Fruit fly (Drosophila melanogaster) whole organism, embryonic: Measurements from ENCODE around the gene CG33293.
A peak's percentile ranks its signal among the peaks of the same experiment; 100 is the strongest.

Experiments
- Ada2b ChIP-seq: fragments of 200-800 bp; sonication (Bioruptor generic); IDR thresholded peaks from 2 replicates; pipeline ENCODE4 v1.3.6; 2022; ENCODE audit warnings: missing biosample characterization, missing genetic modification characterization
- Bdp1 ChIP-seq: fragments of 200-800 bp; sonication (Bioruptor generic); optimal IDR thresholded peaks from 3 replicates; lab custom pipeline; 2016; ENCODE audit warnings: missing biosample characterization, missing genetic modification characterization
- Blimp-1 ChIP-seq: fragments of 200-800 bp; sonication (Bioruptor generic); optimal IDR thresholded peaks from 3 replicates; lab custom pipeline; 2018; ENCODE audit warnings: missing biosample characterization, missing genetic modification characterization, mild to moderate bottlenecking, moderate library complexity, missing genetic modification reagents
- CG10654 ChIP-seq: fragments of 200-800 bp; sonication (Bioruptor generic); optimal IDR thresholded peaks from 2 replicates; lab custom pipeline; 2016; ENCODE audit warnings: missing biosample characterization, missing genetic modification characterization
- CG11093 ChIP-seq: fragments of 200-800 bp; sonication (Bioruptor generic); IDR thresholded peaks from 3 replicates; pipeline ENCODE4 v1.3.6; 2022; ENCODE audit warnings: missing biosample characterization, missing genetic modification characterization
- CG11247 ChIP-seq: fragments of 200-800 bp; sonication (Bioruptor generic); IDR thresholded peaks from 2 replicates; pipeline ENCODE4 v1.3.6; 2022; ENCODE audit warnings: missing biosample characterization, missing genetic modification characterization
- CG11695 ChIP-seq: fragments of 200-800 bp; sonication (Bioruptor generic); IDR thresholded peaks from 3 replicates; pipeline ENCODE4 v1.3.6; 2022; ENCODE audit warnings: missing biosample characterization, missing genetic modification characterization
- CG12155 ChIP-seq: fragments of 200-800 bp; sonication (Bioruptor generic); optimal IDR thresholded peaks from 3 replicates; lab custom pipeline; 2016; ENCODE audit warnings: missing biosample characterization, missing genetic modification characterization
- CG12236 ChIP-seq: fragments of 200-800 bp; sonication (Bioruptor generic); optimal IDR thresholded peaks from 2 replicates; lab custom pipeline; 2016; ENCODE audit warnings: missing biosample characterization, missing genetic modification characterization
- CG14050 ChIP-seq: fragments of 200-800 bp; sonication (Bioruptor generic); IDR thresholded peaks from 3 replicates; pipeline ENCODE4 v1.3.6; 2022; ENCODE audit warnings: missing biosample characterization, missing genetic modification characterization
- CG16863 ChIP-seq: fragments of 200-800 bp; sonication (Bioruptor generic); optimal IDR thresholded peaks from 3 replicates; lab custom pipeline; 2016; ENCODE audit warnings: missing biosample characterization, missing genetic modification characterization
- CG17385 ChIP-seq: fragments of 200-800 bp; sonication (Bioruptor generic); optimal IDR thresholded peaks from 3 replicates; lab custom pipeline; 2018; ENCODE audit warnings: missing biosample characterization, mild to moderate bottlenecking, missing genetic modification characterization
- CG2202 ChIP-seq: fragments of 200-800 bp; sonication (Bioruptor generic); optimal IDR thresholded peaks from 2 replicates; lab custom pipeline; 2018; ENCODE audit warnings: missing biosample characterization, mild to moderate bottlenecking, missing genetic modification characterization
- CG30403 ChIP-seq: fragments of 200-800 bp; sonication (Bioruptor generic); optimal IDR thresholded peaks from 3 replicates; lab custom pipeline; 2016; ENCODE audit warnings: missing biosample characterization, missing genetic modification characterization
- CG4820 ChIP-seq: fragments of 200-800 bp; sonication (Bioruptor generic); optimal IDR thresholded peaks from 3 replicates; lab custom pipeline; 2016; ENCODE audit warnings: missing biosample characterization, missing genetic modification characterization
- CG5245 ChIP-seq: fragments of 200-800 bp; sonication (Bioruptor generic); optimal IDR thresholded peaks from 3 replicates; lab custom pipeline; 2016; ENCODE audit warnings: missing biosample characterization, missing genetic modification characterization
- CG5953 ChIP-seq: fragments of 200-800 bp; sonication (Bioruptor generic); IDR thresholded peaks from 2 replicates; pipeline ENCODE4 v1.3.6; 2022; ENCODE audit warnings: missing biosample characterization, missing genetic modification characterization
- CG7786 ChIP-seq: fragments of 200-800 bp; sonication (Bioruptor generic); optimal IDR thresholded peaks from 2 replicates; lab custom pipeline; 2016; ENCODE audit warnings: missing biosample characterization, missing genetic modification characterization
- CG8359 ChIP-seq: fragments of 200-800 bp; sonication (Bioruptor generic); optimal IDR thresholded peaks from 2 replicates; lab custom pipeline; 2017; ENCODE audit warnings: missing biosample characterization, mild to moderate bottlenecking, missing genetic modification characterization, borderline replicate concordance
- CG9215 ChIP-seq: fragments of 200-800 bp; sonication (Bioruptor generic); IDR thresholded peaks from 2 replicates; pipeline ENCODE4 v1.3.6; 2022; ENCODE audit warnings: missing biosample characterization, missing genetic modification characterization
- CHES-1-like ChIP-seq: fragments of 200-800 bp; sonication (Bioruptor generic); optimal IDR thresholded peaks from 2 replicates; lab custom pipeline; 2016; ENCODE audit warnings: missing biosample characterization, missing genetic modification characterization
- CTCF ChIP-seq: fragments of 200-800 bp; sonication (Bioruptor generic); optimal IDR thresholded peaks from 2 replicates; lab custom pipeline; 2017; ENCODE audit warnings: missing biosample characterization, mild to moderate bottlenecking, missing genetic modification characterization, moderate library complexity
- Eip74EF ChIP-seq, 2 experiments: fragments of 200-800 bp in 1 of 2; fragments of >200 bp in 1 of 2; sonication (Bioruptor generic) in 1 of 2; optimal IDR thresholded peaks; 2 replicates each; lab custom pipeline; 2017 to 2019; ENCODE audit warnings: missing biosample characterization in 2 of 2, missing genetic modification characterization in 2 of 2, mild to moderate bottlenecking in 1 of 2, moderate library complexity in 1 of 2
- Gsc ChIP-seq: fragments of 200-800 bp; sonication (Bioruptor generic); IDR thresholded peaks from 2 replicates; pipeline ENCODE4 v1.3.6; 2022; ENCODE audit warnings: missing biosample characterization, missing genetic modification characterization
- HLH54F ChIP-seq: fragments of 200-800 bp; sonication (Bioruptor generic); optimal IDR thresholded peaks from 3 replicates; lab custom pipeline; 2016; ENCODE audit warnings: missing biosample characterization, missing genetic modification characterization
- Hr39 ChIP-seq: fragments of >200 bp; optimal IDR thresholded peaks from 2 replicates; lab custom pipeline; 2017
- Hr51 ChIP-seq, 2 experiments: fragments of 200-800 bp; sonication (Bioruptor generic); optimal IDR thresholded peaks; 2 replicates in 1 of 2; 3 replicates in 1 of 2; lab custom pipeline; 2016 to 2018; ENCODE audit warnings: missing biosample characterization in 2 of 2, missing genetic modification characterization in 2 of 2, mild to moderate bottlenecking in 1 of 2, moderate library complexity in 1 of 2
- Hr78 ChIP-seq, 2 experiments: fragments of 200-800 bp in 1 of 2; fragments of >200 bp in 1 of 2; sonication (Bioruptor generic) in 1 of 2; optimal IDR thresholded peaks; 2 replicates each; lab custom pipeline; 2017 to 2019; ENCODE audit warnings: missing biosample characterization in 2 of 2, missing genetic modification characterization in 2 of 2, mild to moderate bottlenecking in 1 of 2, moderate library complexity in 1 of 2
- MESR4 ChIP-seq: fragments of 200-800 bp; sonication (Bioruptor generic); optimal IDR thresholded peaks from 2 replicates; lab custom pipeline; 2018; ENCODE audit warnings: missing biosample characterization, mild to moderate bottlenecking, missing genetic modification characterization, moderate library complexity
- Optix ChIP-seq: fragments of 200-800 bp; sonication (Bioruptor generic); IDR thresholded peaks from 3 replicates; pipeline ENCODE4 v1.3.6; 2022; ENCODE audit warnings: missing biosample characterization, missing genetic modification characterization
- Scr ChIP-seq: fragments of 200-800 bp; sonication (Bioruptor generic); IDR thresholded peaks from 2 replicates; pipeline ENCODE4 v1.3.6; 2022; ENCODE audit warnings: missing biosample characterization, missing genetic modification characterization; ENCODE audit not compliant: partially characterized antibody
- Ssrp ChIP-seq: fragments of 200-800 bp; sonication (Bioruptor generic); optimal IDR thresholded peaks from 2 replicates; lab custom pipeline; 2018; ENCODE audit warnings: missing biosample characterization, mild to moderate bottlenecking, missing genetic modification characterization, moderate library complexity
- Taf1 ChIP-seq: fragments of 200-800 bp; sonication (Bioruptor generic); IDR thresholded peaks from 2 replicates; pipeline ENCODE4 v1.3.6; 2022; ENCODE audit warnings: missing biosample characterization, missing genetic modification characterization
- ab ChIP-seq: fragments of 200-800 bp; sonication (Bioruptor generic); optimal IDR thresholded peaks from 2 replicates; lab custom pipeline; 2016; ENCODE audit warnings: missing biosample characterization, missing genetic modification characterization
- ac ChIP-seq: fragments of 200-800 bp; sonication (Bioruptor generic); optimal IDR thresholded peaks from 3 replicates; lab custom pipeline; 2017; ENCODE audit warnings: missing biosample characterization, mild to moderate bottlenecking, missing genetic modification characterization
- bowl ChIP-seq: fragments of 200-800 bp; sonication (Bioruptor generic); IDR thresholded peaks from 2 replicates; pipeline ENCODE4 v1.3.6; 2022; ENCODE audit warnings: missing biosample characterization, missing genetic modification characterization
- bsh ChIP-seq, 2 experiments: fragments of 200-800 bp; sonication (Bioruptor generic); optimal IDR thresholded peaks; 2 replicates each; lab custom pipeline; 2017 to 2018; ENCODE audit warnings: mild to moderate bottlenecking in 2 of 2, missing biosample characterization in 2 of 2, missing genetic modification characterization in 2 of 2, moderate library complexity in 1 of 2
- chm ChIP-seq: fragments of 200-800 bp; sonication (Bioruptor generic); IDR thresholded peaks from 2 replicates; pipeline ENCODE4 v1.3.6; 2022; ENCODE audit warnings: missing biosample characterization, missing genetic modification characterization
- hb ChIP-seq: fragments of 200-800 bp; sonication (Bioruptor generic); IDR thresholded peaks from 3 replicates; pipeline ENCODE4 v1.3.6; 2022; ENCODE audit warnings: missing biosample characterization, missing genetic modification characterization; ENCODE audit not compliant: partially characterized antibody
- her ChIP-seq: fragments of 200-800 bp; sonication (Bioruptor generic); optimal IDR thresholded peaks from 2 replicates; lab custom pipeline; 2016; ENCODE audit warnings: missing biosample characterization, missing genetic modification characterization
- lmd ChIP-seq: fragments of 200-800 bp; sonication (Bioruptor generic); IDR thresholded peaks from 2 replicates; pipeline ENCODE4 v1.3.6; 2022; ENCODE audit warnings: missing biosample characterization, missing genetic modification characterization
- nerfin-2 ChIP-seq: fragments of 200-800 bp; sonication (Bioruptor generic); IDR thresholded peaks from 2 replicates; pipeline ENCODE4 v1.3.6; 2022; ENCODE audit warnings: missing biosample characterization, missing genetic modification characterization; ENCODE audit not compliant: partially characterized antibody
- oc ChIP-seq: fragments of 200-800 bp; sonication (Bioruptor generic); optimal IDR thresholded peaks from 2 replicates; lab custom pipeline; 2018; ENCODE audit warnings: missing biosample characterization, mild to moderate bottlenecking, missing genetic modification characterization, moderate library complexity
- sens ChIP-seq: fragments of 200-800 bp; sonication (Bioruptor generic); peaks from one replicate; lab custom pipeline; 2016; ENCODE audit warnings: missing biosample characterization, missing genetic modification characterization
- stc ChIP-seq: fragments of 200-800 bp; sonication (Bioruptor generic); IDR thresholded peaks from 2 replicates; pipeline ENCODE4 v1.3.6; 2022; ENCODE audit warnings: missing biosample characterization, missing genetic modification characterization
- tap ChIP-seq: fragments of 200-800 bp; optimal IDR thresholded peaks from 3 replicates; lab custom pipeline; 2019; ENCODE audit warnings: missing biosample characterization, mild to moderate bottlenecking, missing genetic modification characterization, moderate library complexity
- toy ChIP-seq: fragments of 200-800 bp; sonication (Bioruptor generic); IDR thresholded peaks from 2 replicates; pipeline ENCODE4 v1.3.6; 2022; ENCODE audit warnings: missing biosample characterization, missing genetic modification characterization
- vfl ChIP-seq: fragments of 200-800 bp; sonication (Bioruptor generic); optimal IDR thresholded peaks from 2 replicates; lab custom pipeline; 2016; ENCODE audit warnings: missing biosample characterization, missing genetic modification characterization
- wek ChIP-seq: fragments of 200-800 bp; sonication (Bioruptor generic); optimal IDR thresholded peaks from 3 replicates; lab custom pipeline; 2018; ENCODE audit warnings: missing biosample characterization, mild to moderate bottlenecking, missing genetic modification characterization, moderate library complexity

CG33293 gene

DNA sequence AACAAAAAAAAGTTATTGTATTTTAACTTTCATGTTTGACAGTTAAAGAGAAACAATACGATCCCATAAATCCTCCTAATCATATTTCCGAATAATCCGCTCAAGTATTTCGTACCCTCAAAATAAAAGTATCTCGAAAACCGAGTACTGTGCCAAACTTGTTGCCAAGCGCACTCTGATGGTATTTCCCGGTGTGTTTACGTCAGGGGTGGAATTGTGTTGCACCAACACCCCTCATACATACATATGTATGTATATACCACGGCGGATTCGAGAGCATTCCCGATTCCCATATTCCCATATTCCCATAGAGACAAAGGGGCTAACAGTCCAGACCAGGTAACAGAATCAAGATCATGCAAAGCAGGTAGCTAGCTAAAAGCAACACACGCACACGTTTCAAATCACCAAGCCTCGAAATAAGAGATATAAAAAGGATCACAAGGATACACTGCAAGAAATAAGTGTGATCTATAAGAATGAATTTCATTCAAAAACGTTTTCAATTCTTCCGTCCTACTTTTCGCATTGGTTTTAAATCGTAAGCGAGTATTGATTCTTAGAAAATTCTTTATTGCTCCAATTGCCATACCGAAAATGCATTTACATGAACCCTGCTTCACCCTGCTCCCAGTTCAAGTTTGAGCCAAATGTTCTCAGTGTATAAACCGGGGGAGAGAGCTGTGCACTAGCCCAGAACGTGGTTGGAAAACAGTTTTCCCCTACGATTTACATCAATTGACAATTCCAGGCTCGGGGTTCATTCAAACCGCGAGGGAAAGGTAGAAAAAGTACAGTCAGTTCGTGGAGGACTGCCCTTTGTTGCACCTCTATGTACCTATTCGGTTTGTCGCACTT is 28.4 kb downstream of the CG33293 start (continued):
- TF ChIP-seq CG11093 (peak; percentile 41; the same call in 1 of the 3 replicates), Hr51 (GFP tag; optimal IDR thresholded peaks at IDR 0.05; lab: Kevin White, UChicago) (peak; percentile 23 to 82), Scr (GFP tag; lab: Robert Waterston, UW) (no peak), CG17385 (GFP tag; lab: Kevin White, UChicago) (peak; percentile 23), Hr78 (GFP tag; optimal IDR thresholded peaks at IDR 0.05; lab: Kevin White, UChicago) (peak in 1 of 2 experiments; percentile 6), toy (GFP tag; lab: Robert Waterston, UW) (no peak), CG16863 (GFP tag; lab: Kevin White, UChicago) (peak; percentile 75), vfl (GFP tag; lab: Kevin White, UChicago) (peak; percentile 82), Optix (GFP tag; lab: Robert Waterston, UW) (peak; percentile 69; the same call in 2 of the 3 replicates), Ssrp (peak; percentile 79), wek (GFP tag; lab: Kevin White, UChicago) (peak; percentile 46), CG12155 (GFP tag; lab: Kevin White, UChicago) (peak; percentile 59), Eip74EF (GFP tag; optimal IDR thresholded peaks at IDR 0.05; lab: Kevin White, UChicago) (no peak), stc (GFP tag; lab: Robert Waterston, UW) (no peak), CG9215 (GFP tag; lab: Robert Waterston, UW) (no peak), CG14050 (GFP tag; lab: Robert Waterston, UW) (peak; percentile 24; the same call in 1 of the 3 replicates), nerfin-2 (GFP tag; lab: Robert Waterston, UW) (no peak), CG8359 (GFP tag; lab: Kevin White, UChicago) (peak; percentile 74), CG7786 (GFP tag; lab: Kevin White, UChicago) (peak; percentile 69), sens (GFP tag; lab: Kevin White, UChicago) (peak; percentile 98), Gsc (peak; percentile 56; the same call in 1 of the 2 replicates), CG5953 (GFP tag; lab: Robert Waterston, UW) (no peak), CTCF (GFP tag; lab: Kevin White, UChicago) (no peak), ab (GFP tag; lab: Kevin White, UChicago) (peak; percentile 59), her (GFP tag; lab: Kevin White, UChicago) (peak; percentile 66), CG12236 (peak; percentile 84), HLH54F (peak; percentile 40), CG11695 (GFP tag; lab: Robert Waterston, UW) (peak; percentile 64; the same call in 1 of the 3 replicates), CG2202 (tag; lab: Kevin White, UChicago) (peak; percentile 87), Hr39 (lab: Kevin White, UChicago) (no peak), ac (GFP tag; lab: Kevin White, UChicago) (peak; percentile 93), bsh (GFP tag; optimal IDR thresholded peaks at IDR 0.05; lab: Kevin White, UChicago) (peak in 1 of 2 experiments; percentile 79), oc (peak; percentile 11), CG5245 (GFP tag; lab: Kevin White, UChicago) (peak; percentile 52), tap (tag; lab: Kevin White, UChicago) (peak; percentile 48), Ada2b (no peak), bowl (GFP tag; lab: Robert Waterston, UW) (no peak), CG30403 (GFP tag; lab: Kevin White, UChicago) (peak; percentile 72), lmd (peak; percentile 40; the same call in 1 of the 2 replicates), Taf1 (GFP tag; lab: Robert Waterston, UW) (no peak), CHES-1-like (peak; percentile 69), Bdp1 (GFP tag; lab: Kevin White, UChicago) (peak; percentile 75), hb (GFP tag; lab: Robert Waterston, UW) (no peak), Blimp-1 (GFP tag; lab: Kevin White, UChicago) (peak; percentile 69), CG4820 (GFP tag; lab: Kevin White, UChicago) (peak; percentile 78), chm (GFP tag; lab: Robert Waterston, UW) (peak; percentile 60; the same call in 1 of the 2 replicates), CG10654 (GFP tag; lab: Kevin White, UChicago) (peak; percentile 52), MESR4 (peak; percentile 6), CG11247 (GFP tag; lab: Robert Waterston, UW) (peak; percentile 54)
